Fruit fly (Drosophila melanogaster) whole organism, prepupa: Measurements from ENCODE around the gene Sxl.
A peak's percentile ranks its signal among the peaks of the same experiment; 100 is the strongest.

Experiments used
- CG10631 ChIP-seq: fragments of 200-800 bp; sonication (Bioruptor generic); optimal IDR thresholded peaks from 2 replicates; lab custom pipeline; 2016; ENCODE audit warnings: missing biosample characterization, missing genetic modification characterization
- CG10669 ChIP-seq: fragments of 200-800 bp; sonication (Bioruptor generic); optimal IDR thresholded peaks from 3 replicates; lab custom pipeline; 2018; ENCODE audit warnings: missing biosample characterization, mild to moderate bottlenecking, missing genetic modification characterization, moderate library complexity
- CG11294 ChIP-seq: fragments of 200-800 bp; sonication (Bioruptor generic); IDR thresholded peaks from 2 replicates; pipeline ENCODE4 v1.3.6; 2022; ENCODE audit warnings: missing biosample characterization, missing genetic modification characterization
- CG11762 ChIP-seq: fragments of 200-800 bp; sonication (Bioruptor generic); optimal IDR thresholded peaks from 3 replicates; lab custom pipeline; 2016; ENCODE audit warnings: missing biosample characterization, missing genetic modification characterization; ENCODE audit not compliant: insufficient read depth
- CG11902 ChIP-seq: fragments of 200-800 bp; sonication (Bioruptor generic); optimal IDR thresholded peaks from 3 replicates; lab custom pipeline; 2016; ENCODE audit warnings: missing biosample characterization, missing genetic modification characterization
- CG1621 ChIP-seq: fragments of 200-800 bp; sonication (Bioruptor generic); optimal IDR thresholded peaks from 3 replicates; lab custom pipeline; 2018; ENCODE audit warnings: missing biosample characterization, mild to moderate bottlenecking, missing genetic modification characterization
- CG16779 ChIP-seq: fragments of 200-800 bp; sonication (Bioruptor generic); optimal IDR thresholded peaks from 3 replicates; lab custom pipeline; 2017; ENCODE audit warnings: missing biosample characterization, mild to moderate bottlenecking, missing genetic modification characterization
- CG31627 ChIP-seq: fragments of 200-800 bp; sonication (Bioruptor generic); optimal IDR thresholded peaks from 3 replicates; lab custom pipeline; 2016; ENCODE audit warnings: missing biosample characterization, missing genetic modification characterization
- CG32006 ChIP-seq: fragments of 200-800 bp; sonication (Bioruptor generic); optimal IDR thresholded peaks from 3 replicates; lab custom pipeline; 2017; ENCODE audit warnings: missing biosample characterization, mild to moderate bottlenecking, missing genetic modification characterization
- CG34406 ChIP-seq: fragments of 200-800 bp; sonication (Bioruptor generic); optimal IDR thresholded peaks from 3 replicates; lab custom pipeline; 2016; ENCODE audit warnings: missing biosample characterization, missing genetic modification characterization
- CG3919 ChIP-seq: fragments of 200-800 bp; sonication (Bioruptor generic); optimal IDR thresholded peaks from 3 replicates; lab custom pipeline; 2016; ENCODE audit warnings: missing biosample characterization, missing genetic modification characterization
- CG4318 ChIP-seq: fragments of 200-800 bp; sonication (Bioruptor generic); optimal IDR thresholded peaks from 3 replicates; lab custom pipeline; 2017; ENCODE audit warnings: missing biosample characterization, mild to moderate bottlenecking, missing genetic modification characterization
- CG6163 ChIP-seq: fragments of 200-800 bp; sonication (Bioruptor generic); IDR thresholded peaks from 3 replicates; pipeline ENCODE4 v1.3.6; 2022; ENCODE audit warnings: missing biosample characterization, missing genetic modification characterization
- CG6276 ChIP-seq: fragments of 200-800 bp; sonication (Bioruptor generic); optimal IDR thresholded peaks from 2 replicates; lab custom pipeline; 2017; ENCODE audit warnings: missing biosample characterization, mild to moderate bottlenecking, missing genetic modification characterization
- CG6792 ChIP-seq: fragments of 200-800 bp; sonication (Bioruptor generic); optimal IDR thresholded peaks from 3 replicates; lab custom pipeline; 2016; ENCODE audit warnings: missing biosample characterization, missing genetic modification characterization
- CG6808 ChIP-seq: fragments of 200-800 bp; sonication (Bioruptor generic); optimal IDR thresholded peaks from 3 replicates; lab custom pipeline; 2017; ENCODE audit warnings: missing biosample characterization, missing genetic modification characterization, mild to moderate bottlenecking, moderate library complexity, missing genetic modification reagents
- CG6854 ChIP-seq: fragments of 200-800 bp; sonication (Bioruptor generic); optimal IDR thresholded peaks from 2 replicates; lab custom pipeline; 2017; ENCODE audit warnings: missing biosample characterization, mild to moderate bottlenecking, missing genetic modification characterization
- CG7368 ChIP-seq: fragments of 200-800 bp; sonication (Bioruptor generic); optimal IDR thresholded peaks from 3 replicates; lab custom pipeline; 2016; ENCODE audit warnings: missing biosample characterization, missing genetic modification characterization
- CG8319 ChIP-seq: fragments of 200-800 bp; sonication (Bioruptor generic); optimal IDR thresholded peaks from 3 replicates; lab custom pipeline; 2016; ENCODE audit warnings: missing biosample characterization, missing genetic modification characterization
- CG8632 ChIP-seq: fragments of 200-800 bp; sonication (Bioruptor generic); optimal IDR thresholded peaks from 3 replicates; lab custom pipeline; 2016; ENCODE audit warnings: missing biosample characterization, missing genetic modification characterization
- CG9139 ChIP-seq: fragments of 200-800 bp; sonication (Bioruptor generic); optimal IDR thresholded peaks from 3 replicates; lab custom pipeline; 2017; ENCODE audit warnings: missing biosample characterization, mild to moderate bottlenecking, missing genetic modification characterization
- Eip75B ChIP-seq: fragments of 200-800 bp; sonication (Bioruptor generic); optimal IDR thresholded peaks from 3 replicates; lab custom pipeline; 2016; ENCODE audit warnings: missing biosample characterization, missing genetic modification characterization
- Eip93F ChIP-seq: fragments of 200-800 bp; sonication (Bioruptor generic); optimal IDR thresholded peaks from 2 replicates; lab custom pipeline; 2016; ENCODE audit warnings: missing biosample characterization, mild to moderate bottlenecking, missing genetic modification characterization
- Ets21C ChIP-seq: fragments of 200-800 bp; sonication (Bioruptor generic); optimal IDR thresholded peaks from 3 replicates; lab custom pipeline; 2016; ENCODE audit warnings: missing biosample characterization, missing genetic modification characterization
- Ets96B ChIP-seq: fragments of 200-800 bp; optimal IDR thresholded peaks from 2 replicates; lab custom pipeline; 2019; ENCODE audit warnings: missing biosample characterization, mild to moderate bottlenecking, missing genetic modification characterization, moderate library complexity
- Gug ChIP-seq: fragments of 200-800 bp; sonication (Bioruptor generic); IDR thresholded peaks from 2 replicates; pipeline ENCODE4 v1.3.6; 2022; ENCODE audit warnings: missing biosample characterization, missing genetic modification characterization
- Hr38 ChIP-seq: sonication (Bioruptor generic); optimal IDR thresholded peaks from 2 replicates; lab custom pipeline; 2016; ENCODE audit warnings: missing biosample characterization, missing genetic modification characterization
- Hr39 ChIP-seq: fragments of 200-800 bp; sonication (Bioruptor generic); optimal IDR thresholded peaks from 2 replicates; lab custom pipeline; 2016; ENCODE audit warnings: missing biosample characterization, missing genetic modification characterization
- Hr4 ChIP-seq: fragments of 200-800 bp; sonication (Bioruptor generic); optimal IDR thresholded peaks from 3 replicates; lab custom pipeline; 2016; ENCODE audit warnings: missing biosample characterization, missing genetic modification characterization
- Lpt ChIP-seq: fragments of 200-800 bp; sonication (Bioruptor generic); optimal IDR thresholded peaks from 3 replicates; lab custom pipeline; 2016; ENCODE audit warnings: missing biosample characterization, missing genetic modification characterization
- Met ChIP-seq: fragments of 200-800 bp; sonication (Bioruptor generic); optimal IDR thresholded peaks from 3 replicates; lab custom pipeline; 2016; ENCODE audit warnings: missing biosample characterization, missing genetic modification characterization
- OdsH ChIP-seq: fragments of 200-800 bp; sonication (Bioruptor generic); optimal IDR thresholded peaks from 3 replicates; lab custom pipeline; 2016; ENCODE audit warnings: missing biosample characterization, missing genetic modification characterization
- Smox ChIP-seq: fragments of 200-800 bp; sonication (Bioruptor generic); optimal IDR thresholded peaks from 3 replicates; lab custom pipeline; 2016; ENCODE audit warnings: missing biosample characterization, missing genetic modification characterization
- Sox102F ChIP-seq: fragments of 200-800 bp; sonication (Bioruptor generic); optimal IDR thresholded peaks from 2 replicates; lab custom pipeline; 2016; ENCODE audit warnings: missing biosample characterization, mild to moderate bottlenecking, missing genetic modification characterization
- Sox14 ChIP-seq: fragments of 200-800 bp; sonication (Bioruptor generic); optimal IDR thresholded peaks from 3 replicates; lab custom pipeline; 2016; ENCODE audit warnings: missing biosample characterization, missing genetic modification characterization
- Sox15 ChIP-seq: fragments of 200-800 bp; sonication (Bioruptor generic); optimal IDR thresholded peaks from 3 replicates; lab custom pipeline; 2016; ENCODE audit warnings: missing biosample characterization, missing genetic modification characterization
- achi ChIP-seq: fragments of 200-800 bp; sonication (Bioruptor generic); optimal IDR thresholded peaks from 3 replicates; lab custom pipeline; 2016; ENCODE audit warnings: missing biosample characterization, missing genetic modification characterization
- acj6 ChIP-seq: fragments of 200-800 bp; sonication (Bioruptor generic); optimal IDR thresholded peaks from 3 replicates; lab custom pipeline; 2016; ENCODE audit warnings: missing biosample characterization, missing genetic modification characterization
- cyc ChIP-seq: fragments of 200-800 bp; sonication (Bioruptor generic); optimal IDR thresholded peaks from 3 replicates; lab custom pipeline; 2016; ENCODE audit warnings: missing biosample characterization, missing genetic modification characterization
- dac ChIP-seq: fragments of 200-800 bp; sonication (Bioruptor generic); optimal IDR thresholded peaks from 2 replicates; lab custom pipeline; 2017; ENCODE audit warnings: missing biosample characterization, mild to moderate bottlenecking, missing genetic modification characterization
- dsx ChIP-seq: fragments of 200-800 bp; optimal IDR thresholded peaks from 3 replicates; lab custom pipeline; 2019; ENCODE audit warnings: missing biosample characterization, mild to moderate bottlenecking, missing genetic modification characterization, moderate library complexity; ENCODE audit not compliant: poor library complexity, severe bottlenecking
- eg ChIP-seq: fragments of 200-800 bp; sonication (Bioruptor generic); IDR thresholded peaks from 3 replicates; pipeline ENCODE4 v1.3.6; 2022; ENCODE audit warnings: missing biosample characterization, missing genetic modification characterization
- fd59A ChIP-seq: fragments of 200-800 bp; sonication (Bioruptor generic); optimal IDR thresholded peaks from 2 replicates; lab custom pipeline; 2017; ENCODE audit warnings: missing biosample characterization, mild to moderate bottlenecking, missing genetic modification characterization, missing genetic modification reagents
- fkh ChIP-seq: fragments of 200-800 bp; sonication (Bioruptor generic); optimal IDR thresholded peaks from 3 replicates; lab custom pipeline; 2017; ENCODE audit warnings: missing biosample characterization, mild to moderate bottlenecking, missing genetic modification characterization, moderate library complexity
- lz ChIP-seq: fragments of 200-800 bp; sonication (Bioruptor generic); optimal IDR thresholded peaks from 3 replicates; lab custom pipeline; 2016; ENCODE audit warnings: missing biosample characterization, missing genetic modification characterization
- net ChIP-seq: fragments of 200-800 bp; sonication (Bioruptor generic); optimal IDR thresholded peaks from 3 replicates; lab custom pipeline; 2016; ENCODE audit warnings: missing biosample characterization, missing genetic modification characterization
- pdm3 ChIP-seq: fragments of 200-800 bp; sonication (Bioruptor generic); optimal IDR thresholded peaks from 3 replicates; lab custom pipeline; 2016; ENCODE audit warnings: missing biosample characterization, missing genetic modification characterization
- ss ChIP-seq, 2 experiments: fragments of 200-800 bp; sonication (Bioruptor generic); optimal IDR thresholded peaks; 2 replicates in 1 of 2; 3 replicates in 1 of 2; lab custom pipeline; 2017 to 2018; ENCODE audit warnings: mild to moderate bottlenecking in 2 of 2, missing biosample characterization in 2 of 2, missing genetic modification characterization in 2 of 2, moderate library complexity in 1 of 2
- svp ChIP-seq: fragments of 200-800 bp; sonication (Bioruptor generic); peaks from one replicate; lab custom pipeline; 2016; ENCODE audit warnings: missing biosample characterization, missing genetic modification characterization
- topi ChIP-seq: fragments of 200-800 bp; sonication (Bioruptor generic); optimal IDR thresholded peaks from 3 replicates; lab custom pipeline; 2016; ENCODE audit warnings: missing biosample characterization, missing genetic modification characterization
- vri ChIP-seq: fragments of 200-800 bp; sonication (Bioruptor generic); optimal IDR thresholded peaks from 3 replicates; lab custom pipeline; 2016; ENCODE audit warnings: missing biosample characterization, mild to moderate bottlenecking, missing genetic modification characterization

The Sxl gene

dm6 chrX:7101302-7102012 is 3.6 kb upstream of the Sxl start:
- TF ChIP-seq Ets96B (peak; percentile 83), fd59A (GFP tag; lab: Kevin White, UChicago) (peak; percentile 92), Met (GFP tag; lab: Kevin White, UChicago) (peak; percentile 78), CG8319 (GFP tag; lab: Kevin White, UChicago) (peak; percentile 51), ss (GFP tag; optimal IDR thresholded peaks at IDR 0.05; lab: Kevin White, UChicago) (peak; percentile 87 to 91), Ets21C (peak; percentile 79), CG8632 (GFP tag; lab: Kevin White, UChicago) (peak; percentile 86), CG31627 (GFP tag; lab: Kevin White, UChicago) (peak; percentile 88), Hr39 (GFP tag; lab: Kevin White, UChicago) (peak; percentile 89), Sox102F (GFP tag; lab: Kevin White, UChicago) (peak; percentile 81), CG1621 (tag; lab: Kevin White, UChicago) (peak; percentile 82), achi (GFP tag; lab: Kevin White, UChicago) (peak; percentile 87), Hr4 (peak; percentile 79), CG6276 (GFP tag; lab: Kevin White, UChicago) (peak; percentile 80), cyc (GFP tag; lab: Kevin White, UChicago) (peak; percentile 60), dsx (GFP tag; lab: Kevin White, UChicago) (peak; percentile 90), CG4318 (peak; percentile 87), lz (GFP tag; lab: Kevin White, UChicago) (peak; percentile 81), Eip75B (GFP tag; lab: Kevin White, UChicago) (peak; percentile 78), Smox (GFP tag; lab: Kevin White, UChicago) (peak; percentile 87), CG6163 (GFP tag; lab: Robert Waterston, UW) (peak; percentile 81), CG9139 (GFP tag; lab: Kevin White, UChicago) (peak; percentile 52), CG11902 (GFP tag; lab: Kevin White, UChicago) (peak; percentile 61), Sox15 (GFP tag; lab: Kevin White, UChicago) (peak; percentile 83), CG3919 (peak; percentile 82), pdm3 (GFP tag; lab: Kevin White, UChicago) (peak; percentile 91), vri (GFP tag; lab: Kevin White, UChicago) (peak; percentile 50), Eip93F (no peak), CG11762 (peak; percentile 64), topi (GFP tag; lab: Kevin White, UChicago) (peak; percentile 79), CG16779 (peak; percentile 69), CG34406 (GFP tag; lab: Kevin White, UChicago) (peak; percentile 88), eg (GFP tag; lab: Robert Waterston, UW) (peak; percentile 81), Gug (peak; percentile 81; the same call in 1 of the 2 replicates), net (peak; percentile 88), CG11294 (peak; percentile 77; the same call in 1 of the 2 replicates), svp (GFP tag; lab: Kevin White, UChicago) (peak; percentile 98), CG32006 (GFP tag; lab: Kevin White, UChicago) (peak; percentile 94), Sox14 (GFP tag; lab: Kevin White, UChicago) (peak; percentile 90), CG6808 (GFP tag; lab: Kevin White, UChicago) (peak; percentile 85), CG6854 (peak; percentile 19), fkh (GFP tag; lab: Kevin White, UChicago) (no peak), CG10631 (GFP tag; lab: Kevin White, UChicago) (peak; percentile 90), Lpt (GFP tag; lab: Kevin White, UChicago) (peak; percentile 91), CG7368 (peak; percentile 65), CG6792 (peak; percentile 89), Hr38 (GFP tag; lab: Kevin White, UChicago) (no peak), CG10669 (GFP tag; lab: Kevin White, UChicago) (peak; percentile 84), acj6 (GFP tag; lab: Kevin White, UChicago) (peak; percentile 90), dac (GFP tag; lab: Kevin White, UChicago) (peak; percentile 70), OdsH (GFP tag; lab: Kevin White, UChicago) (peak; percentile 92)
